Worm (Caenorhabditis elegans) whole organism, L3 larva: ENCODE measurements around the gene srlf-17.

Experiments used
- ama-1 ChIP-seq: fragments of 150-350 bp; optimal IDR thresholded peaks from 2 replicates; lab custom pipeline; 2018
- ceh-28 ChIP-seq: fragments of 150-350 bp; optimal IDR thresholded peaks from 2 replicates; lab custom pipeline; 2014; ENCODE audit warnings: missing biosample characterization, missing genetic modification reagents, missing genetic modification characterization
- fkh-2 ChIP-seq: fragments of 150-350 bp; optimal IDR thresholded peaks from 2 replicates; lab custom pipeline; 2014; ENCODE audit warnings: missing biosample characterization, missing genetic modification reagents, missing genetic modification characterization
- mdl-1 ChIP-seq: fragments of 150-350 bp; optimal IDR thresholded peaks from 2 replicates; lab custom pipeline; 2014; ENCODE audit warnings: missing biosample characterization, missing genetic modification characterization
- nhr-12 ChIP-seq: fragments of 150-350 bp; optimal IDR thresholded peaks from 2 replicates; lab custom pipeline; 2014; ENCODE audit warnings: missing biosample characterization, missing genetic modification characterization
- nhr-67 ChIP-seq: fragments of 150-350 bp; optimal IDR thresholded peaks from 2 replicates; lab custom pipeline; 2014; ENCODE audit warnings: missing biosample characterization, missing genetic modification characterization
- nhr-76 ChIP-seq: fragments of 150-350 bp; sonication (generic microtip); optimal IDR thresholded peaks from 5 replicates; lab custom pipeline; 2014; ENCODE audit warnings: missing biosample characterization, missing genetic modification characterization
- pha-4 ChIP-seq: fragments of 150-350 bp; optimal IDR thresholded peaks from 2 replicates; lab custom pipeline; 2014; ENCODE audit warnings: missing biosample characterization, missing genetic modification reagents, missing genetic modification characterization

DNA sequence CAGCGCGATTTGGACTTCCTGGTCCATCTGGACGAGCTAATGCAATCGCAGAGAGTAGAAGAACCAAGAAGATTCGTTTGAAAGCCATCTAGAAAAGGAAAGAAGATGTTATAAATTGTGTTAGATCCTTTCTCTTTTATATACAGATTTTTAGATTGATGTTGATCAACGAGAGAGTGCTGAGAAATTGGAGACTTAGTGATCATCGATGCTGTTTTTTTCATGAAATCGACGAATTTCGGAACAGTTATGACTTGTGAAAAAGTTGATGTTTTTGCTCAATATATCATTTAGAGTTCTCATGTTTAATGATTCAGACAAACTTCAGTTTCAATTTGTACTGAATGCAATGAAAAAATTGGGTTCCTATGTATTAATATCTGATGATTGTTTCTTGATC is at the start of gene srlf-17:
- TF ChIP-seq nhr-76 (tag; lab: Kevin White, UChicago) (no peak), mdl-1 (tag; lab: Kevin White, UChicago) (no peak), nhr-12 (no peak), ceh-28 (tag; lab: Kevin White, UChicago) (no peak), pha-4 (tag; lab: Kevin White, UChicago) (no peak), fkh-2 (no peak), nhr-67 (no peak), ama-1 (lab: Kevin White, UChicago) (no peak)
